Worm (Caenorhabditis elegans): ENCODE results near the gene moc-5.

The moc-5 gene

ce11 chrX:9565881-9566280, at the start of gene moc-5:
TSS of gene moc-5 (minus strand) at chrX:9565981.
- TF ChIP-seq unc-62 (GFP tag; optimal IDR thresholded peaks at IDR 0.05): no peak

ce11 chrX:9610040-9610613, 44.3 kb upstream of the moc-5 start, which contains the start of gene C11E4.6:
TSS of gene C11E4.6 (plus strand) at chrX:9610563.
- no peak for TF ChIP-seq unc-62 (GFP tag; optimal IDR thresholded peaks at IDR 0.05)

DNA sequence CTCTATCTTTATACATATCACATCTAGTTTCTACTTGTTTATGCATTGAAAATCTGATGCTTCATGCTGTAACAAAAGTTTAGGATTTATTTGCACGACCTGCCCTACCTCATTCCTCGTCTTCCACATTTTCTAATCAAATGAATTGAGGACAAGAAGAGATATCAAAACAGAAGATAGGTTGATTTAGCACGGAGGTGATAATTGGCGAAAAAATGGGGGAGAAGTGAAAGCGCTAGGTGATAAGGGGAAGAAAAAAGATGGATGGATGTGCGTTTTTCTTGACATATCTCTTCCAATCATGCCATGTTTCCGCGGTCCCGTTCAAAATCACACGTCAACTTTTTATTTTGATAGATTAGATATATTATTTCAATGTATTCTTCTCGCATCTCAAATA, 42.3 kb upstream of the moc-5 start:
- no peak for TF ChIP-seq unc-62 (GFP tag; optimal IDR thresholded peaks at IDR 0.05)

ce11 chrX:9603180-9603579, 37.4 kb upstream of the moc-5 start:
- no peak for TF ChIP-seq unc-62 (GFP tag; optimal IDR thresholded peaks at IDR 0.05)

DNA sequence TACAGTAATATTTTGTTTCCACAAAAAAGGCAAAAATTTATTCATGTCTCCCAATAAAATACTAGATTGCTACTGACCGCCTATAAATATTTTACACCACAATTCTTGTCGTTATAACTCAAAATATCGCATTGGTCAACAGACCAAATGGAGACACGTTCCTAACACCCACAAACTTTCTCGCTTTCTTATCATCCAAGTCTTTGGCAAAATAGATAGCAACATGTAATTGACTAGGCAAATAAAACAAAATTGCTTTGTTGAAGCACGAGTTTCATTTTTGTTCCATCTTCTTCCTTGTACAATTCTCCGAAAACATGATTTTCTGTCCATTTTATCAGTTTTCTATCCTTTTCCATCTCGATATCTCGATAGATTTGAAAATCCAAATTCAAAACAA, 36.8 kb upstream of the moc-5 start:
- no peak for TF ChIP-seq unc-62 (GFP tag; optimal IDR thresholded peaks at IDR 0.05)

- TF ChIP-seq unc-62 (GFP tag; optimal IDR thresholded peaks at IDR 0.05): no peak
These were observed 31.5 kb upstream of the moc-5 start for ce11 chrX:9597299-9597698.

DNA sequence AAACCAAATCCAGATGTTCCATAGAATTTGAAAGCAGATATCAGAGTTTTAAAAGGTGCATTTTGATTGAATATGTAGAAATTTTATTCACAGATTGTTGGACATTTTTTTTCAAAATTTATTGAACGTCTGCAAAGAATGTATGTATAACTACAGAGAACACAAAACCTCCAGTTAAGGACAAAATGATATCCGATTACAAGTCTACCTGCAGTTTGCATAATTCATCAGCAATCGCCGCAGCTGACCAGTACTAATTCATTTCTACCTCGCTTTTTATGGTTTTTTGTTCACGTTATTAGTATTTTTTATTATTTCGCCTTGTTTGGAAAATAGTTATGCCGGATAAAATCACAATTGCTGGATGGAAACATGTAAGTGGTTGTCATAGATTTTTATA, 23.3 kb upstream of the moc-5 start, which contains the start of gene del-8:
del-8 (plus strand) TSS at position 301 of the 400 bp plus-strand sequence.
- TF ChIP-seq unc-62 (GFP tag; optimal IDR thresholded peaks at IDR 0.05): no peak

DNA sequence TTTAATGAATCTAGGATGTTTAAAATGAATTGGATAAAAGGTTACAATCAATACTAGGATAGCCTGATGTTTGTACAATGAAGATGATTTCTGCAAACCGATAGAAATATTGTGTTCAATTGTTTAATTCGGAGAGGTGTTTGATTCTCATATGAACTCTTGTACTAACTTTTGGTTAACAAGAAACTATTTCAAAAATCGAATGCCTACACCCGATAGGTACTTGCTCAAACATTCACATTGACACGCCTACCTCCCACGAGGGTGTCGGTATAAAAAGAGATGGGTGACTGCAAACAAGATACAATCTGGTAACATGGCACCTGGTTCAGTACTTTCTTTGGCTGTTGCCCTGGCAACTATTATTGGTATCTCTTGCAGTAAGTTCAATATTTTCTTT, 21.9 kb upstream of the moc-5 start, which contains the start of gene gpx-3:
gpx-3 (plus strand) TSS at position 301 of the 400 bp plus-strand sequence.
- no peak for TF ChIP-seq unc-62 (GFP tag; optimal IDR thresholded peaks at IDR 0.05)

DNA sequence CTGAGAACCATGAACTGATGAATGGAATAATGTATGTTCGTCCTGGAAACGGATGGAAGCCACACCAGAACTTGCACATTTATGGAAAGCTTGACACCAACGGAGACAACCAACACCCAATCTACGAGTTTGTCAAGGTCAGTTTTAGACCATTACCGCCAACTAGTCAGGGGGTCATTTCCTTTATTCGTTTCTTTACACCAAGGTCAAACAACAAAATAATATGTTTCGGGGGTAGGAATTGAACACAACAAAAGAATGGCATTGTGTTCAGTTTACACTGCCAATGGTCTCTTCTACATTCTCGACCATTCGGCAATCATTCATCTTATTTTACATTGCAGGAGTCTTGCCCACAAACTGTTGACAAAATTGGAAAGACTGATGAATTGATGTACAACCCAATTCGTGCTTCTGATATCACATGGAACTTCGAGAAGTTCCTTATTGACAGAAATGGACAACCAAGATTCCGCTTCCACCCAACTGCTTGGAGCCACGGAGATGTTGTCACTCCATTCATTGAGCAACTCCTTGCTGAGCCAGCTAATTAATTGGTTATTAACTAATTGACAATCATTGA, 19.9 kb upstream of the moc-5 start:
- no peak for TF ChIP-seq unc-62 (GFP tag; optimal IDR thresholded peaks at IDR 0.05)

DNA sequence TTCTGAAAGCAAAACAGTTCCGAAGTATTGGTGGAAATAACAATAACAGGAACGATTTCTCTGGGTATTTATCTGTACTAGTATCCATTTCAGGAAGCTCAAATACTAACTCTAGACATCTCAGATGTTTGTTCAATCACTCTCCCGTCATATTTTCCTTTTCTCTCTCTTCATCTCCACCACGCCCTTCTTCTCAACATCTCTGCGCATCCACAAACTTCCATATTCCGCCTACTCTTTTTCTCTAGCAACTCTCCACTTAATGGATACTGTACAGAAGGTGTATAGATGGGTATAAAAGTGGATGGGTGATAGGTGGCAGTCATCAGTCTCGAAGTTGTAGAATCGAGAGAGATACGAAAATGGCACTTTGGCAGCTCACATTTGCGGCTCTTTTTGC, 18.6 kb upstream of the moc-5 start, which contains the start of gene gpx-5:
gpx-5 (plus strand) TSS at position 336 of the 400 bp plus-strand sequence.
- no peak for TF ChIP-seq unc-62 (GFP tag; optimal IDR thresholded peaks at IDR 0.05)

DNA sequence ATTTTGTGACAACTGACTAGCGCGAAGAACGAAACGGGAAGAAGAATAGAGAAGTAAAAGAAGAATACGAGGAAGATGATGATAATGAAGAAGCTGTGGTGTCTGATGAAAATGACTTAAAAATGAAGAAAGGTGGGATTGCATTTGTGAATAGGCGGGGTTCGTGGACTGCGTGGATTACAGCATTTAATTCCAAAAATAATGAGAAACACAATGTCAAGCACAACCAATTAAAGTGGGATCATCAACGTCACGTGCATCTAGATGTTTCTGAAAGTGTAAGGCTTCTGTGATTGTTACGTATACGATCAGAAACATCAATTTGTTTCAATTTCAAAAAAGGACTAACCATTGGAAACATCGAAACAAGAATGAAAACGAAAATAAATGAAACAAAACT, 11.1 kb upstream of the moc-5 start, which contains the start of gene glb-17:
glb-17 (minus strand) TSS at position 101 of the 400 bp plus-strand sequence.
- no peak for TF ChIP-seq unc-62 (GFP tag; optimal IDR thresholded peaks at IDR 0.05)

ce11 chrX:9568574-9568973, 2.8 kb upstream of the moc-5 start:
- no peak for TF ChIP-seq unc-62 (GFP tag; optimal IDR thresholded peaks at IDR 0.05)

- TF ChIP-seq unc-62 (GFP tag; optimal IDR thresholded peaks at IDR 0.05): no peak
These were observed 648 bp upstream of the moc-5 start, which contains the start of gene F49E2.2 for ce11 chrX:9566429-9566828. TSS of gene F49E2.2 (plus strand) at chrX:9566729.

DNA sequence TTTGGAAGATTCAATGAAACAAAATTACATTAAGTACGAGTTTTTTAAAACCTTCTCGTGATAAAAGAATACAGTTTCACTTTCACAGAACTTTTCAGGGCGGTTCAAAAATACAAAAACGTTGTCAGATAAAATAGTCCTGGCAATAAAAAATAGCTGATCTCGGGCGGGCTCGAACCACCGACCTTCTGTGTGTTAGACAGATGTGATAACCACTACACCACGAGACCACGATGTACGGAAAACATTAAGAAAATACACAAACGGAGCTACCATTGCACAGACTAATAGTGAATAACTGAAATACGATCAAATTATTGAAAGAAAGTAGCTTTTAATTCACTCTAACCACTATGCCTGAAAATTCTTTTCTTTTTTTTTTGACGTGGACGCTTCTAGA, 4.8 kb downstream of the moc-5 start:
- TF ChIP-seq unc-62 (GFP tag; optimal IDR thresholded peaks at IDR 0.05): no peak

DNA sequence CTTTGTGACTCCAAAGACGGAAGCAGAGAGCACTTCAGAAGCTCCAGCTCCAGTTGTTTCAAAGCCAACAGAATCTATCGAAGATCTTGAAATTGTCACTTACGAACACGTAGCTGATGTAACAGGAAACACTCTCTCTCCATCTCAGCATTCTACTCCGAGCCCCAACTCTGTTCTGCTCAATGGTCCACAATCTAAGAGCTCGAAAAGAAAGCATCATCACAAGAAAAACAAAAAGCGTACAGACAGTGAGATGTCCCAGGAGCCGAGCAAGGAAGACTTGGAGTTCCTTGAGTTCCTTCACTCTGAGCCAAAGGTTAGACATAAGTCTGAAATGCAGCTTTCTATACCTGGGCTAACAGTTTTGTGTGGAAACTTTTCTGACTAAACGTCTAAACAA, 9.7 kb downstream of the moc-5 start:
- TF ChIP-seq unc-62 (GFP tag; optimal IDR thresholded peaks at IDR 0.05): no peak

- no peak for TF ChIP-seq unc-62 (GFP tag; optimal IDR thresholded peaks at IDR 0.05)
These were observed 10.5 kb downstream of the moc-5 start for ce11 chrX:9555238-9555637.

DNA sequence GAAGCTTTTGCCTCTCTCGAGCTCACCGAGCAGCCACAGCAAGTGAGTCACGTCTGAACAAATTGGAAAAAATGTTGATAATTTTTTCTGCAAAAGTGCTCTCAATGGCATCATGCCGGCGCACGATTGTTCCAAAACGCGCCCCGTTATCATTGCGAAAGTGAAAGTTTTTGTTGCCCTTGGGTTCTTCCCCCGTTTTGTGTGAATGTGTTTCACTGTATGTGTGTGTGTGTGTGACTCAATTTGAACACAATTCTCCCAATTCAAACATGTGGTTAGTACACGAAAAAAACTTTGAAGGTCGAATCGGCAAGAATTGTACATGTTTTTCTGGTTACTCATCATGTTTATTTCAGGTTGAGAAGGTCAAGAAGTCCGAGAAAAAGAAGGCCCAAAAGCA, 12.7 kb downstream of the moc-5 start:
- TF ChIP-seq unc-62 (GFP tag; optimal IDR thresholded peaks at IDR 0.05): no peak

All from whole organism, dauer.